Worm (Caenorhabditis elegans) whole organism, L1 larva: ENCODE results near the gene F59G1.8.

Source experiments
- blmp-1 ChIP-seq: fragments of 150-350 bp; optimal IDR thresholded peaks from 2 replicates; lab custom pipeline; 2014; ENCODE audit warnings: missing biosample characterization, missing genetic modification characterization
- ceh-63 ChIP-seq: fragments of 200-800 bp; sonication (Bioruptor generic); optimal IDR thresholded peaks from 2 replicates; lab custom pipeline; 2018; ENCODE audit warnings: mild to moderate bottlenecking, missing genetic modification characterization, missing compliant biosample characterization
- efl-3 ChIP-seq: fragments of 200-800 bp; sonication (Bioruptor generic); optimal IDR thresholded peaks from 2 replicates; lab custom pipeline; 2018; ENCODE audit warnings: mild to moderate bottlenecking, missing genetic modification characterization, missing compliant biosample characterization
- jun-1 ChIP-seq: fragments of 150-350 bp; optimal IDR thresholded peaks from 2 replicates; lab custom pipeline; 2014; ENCODE audit warnings: missing biosample characterization, missing genetic modification reagents, missing genetic modification characterization
- lin-13 ChIP-seq: fragments of 150-350 bp; optimal IDR thresholded peaks from 2 replicates; lab custom pipeline; 2014; ENCODE audit warnings: missing biosample characterization, missing genetic modification reagents, missing genetic modification characterization
- lsy-2 ChIP-seq, 2 experiments: fragments of 150-350 bp; optimal IDR thresholded peaks; 2 replicates each; lab custom pipeline; 2014; ENCODE audit warnings: missing biosample characterization in 2 of 2, missing genetic modification characterization in 2 of 2
- mdl-1 ChIP-seq, 2 experiments: fragments of 150-350 bp; optimal IDR thresholded peaks; 2 replicates each; lab custom pipeline; 2014 to 2017; ENCODE audit warnings: missing biosample characterization in 2 of 2, missing genetic modification characterization in 2 of 2, inconsistent platforms in 1 of 2
- nhr-11 ChIP-seq: fragments of 150-350 bp; optimal IDR thresholded peaks from 2 replicates; lab custom pipeline; 2014; ENCODE audit warnings: missing biosample characterization, missing genetic modification characterization
- nhr-28 ChIP-seq: fragments of 150-350 bp; optimal IDR thresholded peaks from 2 replicates; lab custom pipeline; 2014; ENCODE audit warnings: missing biosample characterization, missing genetic modification characterization
- nhr-90 ChIP-seq: sonication (generic microtip); optimal IDR thresholded peaks from 2 replicates; lab custom pipeline; 2016; ENCODE audit warnings: mild to moderate bottlenecking, missing genetic modification characterization, missing compliant biosample characterization; ENCODE audit not compliant: poor library complexity
- pqm-1 ChIP-seq: sonication (generic microtip); optimal IDR thresholded peaks from 3 replicates; lab custom pipeline; 2017; ENCODE audit warnings: missing biosample characterization, missing genetic modification characterization
- zip-4 ChIP-seq: fragments of 200-800 bp; sonication (Bioruptor generic); optimal IDR thresholded peaks from 2 replicates; lab custom pipeline; 2018; ENCODE audit warnings: mild to moderate bottlenecking, missing genetic modification characterization, moderate library complexity, missing compliant biosample characterization
- ztf-11 ChIP-seq, 2 experiments: sonication (generic microtip); optimal IDR thresholded peaks; 2 replicates each; lab custom pipeline; 2016 to 2017; ENCODE audit warnings: missing genetic modification characterization in 2 of 2, missing biosample characterization in 1 of 2, missing compliant biosample characterization in 1 of 2

DNA sequence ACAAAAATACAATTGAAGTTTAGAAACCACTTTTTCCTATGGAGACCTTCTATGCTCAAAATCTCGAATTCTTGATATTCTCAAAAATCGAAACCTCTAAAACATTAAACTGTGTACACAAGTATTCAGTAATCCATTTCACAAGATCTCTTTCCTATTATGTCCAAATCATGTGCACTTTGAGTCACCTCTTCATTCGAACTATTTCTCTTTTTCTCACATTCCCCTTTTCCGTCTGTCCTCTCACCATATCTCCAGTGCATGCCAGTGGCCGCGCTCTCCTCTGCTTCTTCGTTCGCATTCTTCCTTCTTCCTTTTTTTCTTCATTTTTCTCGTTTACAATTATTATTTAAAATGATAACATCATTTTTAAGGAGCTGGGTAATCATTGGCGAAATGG, 36.2 kb downstream of the F59G1.8 start, which contains the start of gene F28B12.1:
- TF ChIP-seq efl-3 (no peak), ztf-11 (tag; optimal IDR thresholded peaks at IDR 0.05; lab: Kevin White, UChicago) (no peak), nhr-11 (tag; lab: Kevin White, UChicago) (no peak), lin-13 (no peak), lsy-2 (tag; optimal IDR thresholded peaks at IDR 0.05; lab: Kevin White, UChicago) (peak in 1 of 2 experiments; percentile 21), ceh-63 (no peak), jun-1 (tag; lab: Kevin White, UChicago) (no peak), mdl-1 (tag; optimal IDR thresholded peaks at IDR 0.05; lab: Kevin White, UChicago) (no peak), pqm-1 (no peak), zip-4 (no peak), nhr-28 (tag; lab: Kevin White, UChicago) (no peak), blmp-1 (tag; lab: Kevin White, UChicago) (peak; percentile 0), nhr-90 (tag; lab: Kevin White, UChicago) (no peak)
